Fruit fly (Drosophila melanogaster) whole organism, embryonic: Measurements from ENCODE around the gene CG11811.

Experiments
- Ada2b ChIP-seq: fragments of 200-800 bp; sonication (Bioruptor generic); IDR thresholded peaks from 2 replicates; pipeline ENCODE4 v1.3.6; 2022; ENCODE audit warnings: missing biosample characterization, missing genetic modification characterization
- B-H2 ChIP-seq: fragments of 200-800 bp; sonication (Bioruptor generic); optimal IDR thresholded peaks from 2 replicates; lab custom pipeline; 2018; ENCODE audit warnings: missing biosample characterization, mild to moderate bottlenecking, missing genetic modification characterization
- BEAF-32 ChIP-seq: fragments of 200-800 bp; sonication (Bioruptor generic); optimal IDR thresholded peaks from 3 replicates; lab custom pipeline; 2017; ENCODE audit warnings: missing biosample characterization, missing genetic modification characterization, mild to moderate bottlenecking, moderate library complexity, missing genetic modification reagents
- CG10366 ChIP-seq: fragments of 200-800 bp; sonication (Bioruptor generic); IDR thresholded peaks from 2 replicates; pipeline ENCODE4 v1.3.6; 2022; ENCODE audit warnings: missing biosample characterization, missing genetic modification characterization
- CG10654 ChIP-seq: fragments of 200-800 bp; sonication (Bioruptor generic); optimal IDR thresholded peaks from 2 replicates; lab custom pipeline; 2016; ENCODE audit warnings: missing biosample characterization, missing genetic modification characterization
- CG11696 ChIP-seq: fragments of 200-800 bp; sonication (Bioruptor generic); IDR thresholded peaks from 2 replicates; pipeline ENCODE4 v1.3.6; 2022; ENCODE audit warnings: missing biosample characterization, missing genetic modification characterization
- CG12744 ChIP-seq: fragments of 200-800 bp; sonication (Bioruptor generic); optimal IDR thresholded peaks from 2 replicates; lab custom pipeline; 2016; ENCODE audit warnings: missing biosample characterization, missing genetic modification characterization
- CG13424 ChIP-seq: fragments of 200-800 bp; sonication (Bioruptor generic); optimal IDR thresholded peaks from 2 replicates; lab custom pipeline; 2019; ENCODE audit warnings: missing biosample characterization, mild to moderate bottlenecking, missing genetic modification characterization, moderate library complexity
- CG15011 ChIP-seq: fragments of 200-800 bp; sonication (Bioruptor generic); optimal IDR thresholded peaks from 3 replicates; lab custom pipeline; 2018; ENCODE audit warnings: missing biosample characterization, mild to moderate bottlenecking, missing genetic modification characterization
- CG15479 ChIP-seq: fragments of 200-800 bp; sonication (Bioruptor generic); optimal IDR thresholded peaks from 3 replicates; lab custom pipeline; 2019; ENCODE audit warnings: missing biosample characterization, mild to moderate bottlenecking, missing genetic modification characterization, moderate library complexity
- CG17802 ChIP-seq: fragments of 200-800 bp; sonication (Bioruptor generic); optimal IDR thresholded peaks from 2 replicates; lab custom pipeline; 2018; ENCODE audit warnings: missing biosample characterization, mild to moderate bottlenecking, missing genetic modification characterization, moderate library complexity
- CG1792 ChIP-seq: fragments of 200-800 bp; sonication (Bioruptor generic); optimal IDR thresholded peaks from 2 replicates; lab custom pipeline; 2016; ENCODE audit warnings: missing biosample characterization, missing genetic modification characterization
- CG18011 ChIP-seq: fragments of 200-800 bp; sonication (Bioruptor generic); optimal IDR thresholded peaks from 2 replicates; lab custom pipeline; 2017; ENCODE audit warnings: missing biosample characterization, missing genetic modification characterization, mild to moderate bottlenecking, moderate library complexity, missing genotype
- CG18476 ChIP-seq: fragments of 200-800 bp; sonication (Bioruptor generic); optimal IDR thresholded peaks from 2 replicates; lab custom pipeline; 2016; ENCODE audit warnings: missing biosample characterization, mild to moderate bottlenecking, missing genetic modification characterization
- CG18619 ChIP-seq: fragments of 200-800 bp; sonication (Bioruptor generic); optimal IDR thresholded peaks from 3 replicates; lab custom pipeline; 2017; ENCODE audit warnings: missing biosample characterization, mild to moderate bottlenecking, missing genetic modification characterization
- CG31224 ChIP-seq: fragments of 200-800 bp; sonication (Bioruptor generic); IDR thresholded peaks from 2 replicates; pipeline ENCODE4 v1.3.6; 2022; ENCODE audit warnings: missing biosample characterization, missing genetic modification characterization
- CG34422 ChIP-seq: fragments of 200-800 bp; sonication (Bioruptor generic); IDR thresholded peaks from 3 replicates; pipeline ENCODE4 v1.3.6; 2022; ENCODE audit warnings: missing biosample characterization, missing genetic modification characterization
- CG4328 ChIP-seq: fragments of 200-800 bp; sonication (Bioruptor generic); optimal IDR thresholded peaks from 3 replicates; lab custom pipeline; 2017; ENCODE audit warnings: missing biosample characterization, missing genetic modification reagents, missing genetic modification characterization
- CG4360 ChIP-seq: fragments of 200-800 bp; sonication (Bioruptor generic); IDR thresholded peaks from 2 replicates; pipeline ENCODE4 v1.3.6; 2022; ENCODE audit warnings: missing biosample characterization, missing genetic modification characterization
- CG6813 ChIP-seq: fragments of 200-800 bp; sonication (Bioruptor generic); optimal IDR thresholded peaks from 2 replicates; lab custom pipeline; 2017; ENCODE audit warnings: missing biosample characterization, missing genetic modification characterization, mild to moderate bottlenecking, moderate library complexity, missing genetic modification reagents
- CG6854 ChIP-seq: fragments of 200-800 bp; sonication (Bioruptor generic); optimal IDR thresholded peaks from 3 replicates; lab custom pipeline; 2017; ENCODE audit warnings: missing biosample characterization, mild to moderate bottlenecking, missing genetic modification characterization
- Dek ChIP-seq: fragments of 200-800 bp; sonication (Bioruptor generic); optimal IDR thresholded peaks from 3 replicates; lab custom pipeline; 2019; ENCODE audit warnings: missing biosample characterization, mild to moderate bottlenecking, missing genetic modification characterization, moderate library complexity
- Drgx ChIP-seq: fragments of 200-800 bp; sonication (Bioruptor generic); IDR thresholded peaks from 2 replicates; pipeline ENCODE4 v1.3.6; 2022; ENCODE audit warnings: missing biosample characterization, missing genetic modification characterization
- GATAe ChIP-seq: fragments of 200-800 bp; sonication (Bioruptor generic); conservative IDR thresholded peaks from 2 replicates; pipeline ENCODE4 v1.3.6; 2022; ENCODE audit warnings: missing biosample characterization, missing genetic modification characterization
- HLHmδ ChIP-seq: fragments of 200-800 bp; sonication (Bioruptor generic); optimal IDR thresholded peaks from 2 replicates; lab custom pipeline; 2018; ENCODE audit warnings: missing biosample characterization, mild to moderate bottlenecking, missing genetic modification characterization, moderate library complexity
- MTF-1 ChIP-seq: fragments of 200-800 bp; sonication (Bioruptor generic); optimal IDR thresholded peaks from 2 replicates; lab custom pipeline; 2018; ENCODE audit warnings: missing biosample characterization, mild to moderate bottlenecking, missing genetic modification characterization, borderline replicate concordance
- Nf-YB ChIP-seq: fragments of 200-800 bp; sonication (Bioruptor generic); optimal IDR thresholded peaks from 3 replicates; lab custom pipeline; 2019; ENCODE audit warnings: missing biosample characterization, mild to moderate bottlenecking, missing genetic modification characterization, moderate library complexity
- Opbp ChIP-seq: fragments of 200-800 bp; sonication (Bioruptor generic); IDR thresholded peaks from 3 replicates; pipeline ENCODE4 v1.3.6; 2022; ENCODE audit warnings: missing biosample characterization, missing genetic modification characterization; ENCODE audit not compliant: partially characterized antibody
- Sin3A ChIP-seq: fragments of >200 bp; optimal IDR thresholded peaks from 2 replicates; lab custom pipeline; 2018
- Ssrp ChIP-seq: fragments of 200-800 bp; sonication (Bioruptor generic); optimal IDR thresholded peaks from 2 replicates; lab custom pipeline; 2018; ENCODE audit warnings: missing biosample characterization, mild to moderate bottlenecking, missing genetic modification characterization, moderate library complexity
- Taf1 ChIP-seq: fragments of 200-800 bp; sonication (Bioruptor generic); IDR thresholded peaks from 2 replicates; pipeline ENCODE4 v1.3.6; 2022; ENCODE audit warnings: missing biosample characterization, missing genetic modification characterization
- cg ChIP-seq: fragments of 200-800 bp; sonication (Bioruptor generic); optimal IDR thresholded peaks from 3 replicates; lab custom pipeline; 2019; ENCODE audit warnings: missing biosample characterization, mild to moderate bottlenecking, missing genetic modification characterization, moderate library complexity
- chm ChIP-seq: fragments of 200-800 bp; sonication (Bioruptor generic); IDR thresholded peaks from 2 replicates; pipeline ENCODE4 v1.3.6; 2022; ENCODE audit warnings: missing biosample characterization, missing genetic modification characterization
- danr ChIP-seq: fragments of 200-800 bp; sonication (Bioruptor generic); IDR thresholded peaks from 2 replicates; pipeline ENCODE4 v1.3.6; 2022; ENCODE audit warnings: missing biosample characterization, missing genetic modification characterization
- dysf ChIP-seq: fragments of 200-800 bp; sonication (Bioruptor generic); IDR thresholded peaks from 3 replicates; pipeline ENCODE4 v1.3.6; 2022; ENCODE audit warnings: missing biosample characterization, missing genetic modification characterization
- ewg ChIP-seq: fragments of 200-800 bp; sonication (Bioruptor generic); optimal IDR thresholded peaks from 3 replicates; lab custom pipeline; 2017; ENCODE audit warnings: mild to moderate bottlenecking, missing biosample characterization, missing genetic modification reagents, missing genetic modification characterization
- hbn ChIP-seq: fragments of 200-800 bp; sonication (Bioruptor generic); IDR thresholded peaks from 2 replicates; pipeline ENCODE4 v1.3.6; 2022; ENCODE audit warnings: missing biosample characterization, missing genetic modification characterization; ENCODE audit not compliant: partially characterized antibody
- her ChIP-seq: fragments of 200-800 bp; sonication (Bioruptor generic); optimal IDR thresholded peaks from 2 replicates; lab custom pipeline; 2016; ENCODE audit warnings: missing biosample characterization, missing genetic modification characterization
- lab ChIP-seq: fragments of 200-800 bp; sonication (Bioruptor generic); optimal IDR thresholded peaks from 3 replicates; lab custom pipeline; 2017; ENCODE audit warnings: missing biosample characterization, missing genetic modification characterization, mild to moderate bottlenecking, moderate library complexity, missing genetic modification reagents
- lov ChIP-seq, 2 experiments: fragments of 200-800 bp in 1 of 2; fragments of >200 bp in 1 of 2; sonication (Bioruptor generic) in 1 of 2; IDR thresholded peaks in 1 of 2; optimal IDR thresholded peaks in 1 of 2; 2 replicates in 1 of 2; 3 replicates in 1 of 2; pipeline versions ENCODE4 v1.3.6 to Lab custom; 2017 to 2022; ENCODE audit warnings: missing biosample characterization in 1 of 2, missing genetic modification characterization in 1 of 2
- nom ChIP-seq: fragments of 200-800 bp; sonication (Bioruptor generic); optimal IDR thresholded peaks from 2 replicates; lab custom pipeline; 2017; ENCODE audit warnings: missing biosample characterization, missing genetic modification characterization, mild to moderate bottlenecking, moderate library complexity, missing genetic modification reagents
- phol ChIP-seq: fragments of 200-800 bp; sonication (Bioruptor generic); optimal IDR thresholded peaks from 3 replicates; lab custom pipeline; 2018; ENCODE audit warnings: missing biosample characterization, mild to moderate bottlenecking, missing genetic modification characterization, moderate library complexity
- sens ChIP-seq: fragments of 200-800 bp; sonication (Bioruptor generic); peaks from one replicate; lab custom pipeline; 2016; ENCODE audit warnings: missing biosample characterization, missing genetic modification characterization
- slbo ChIP-seq: fragments of 200-800 bp; sonication (Bioruptor generic); IDR thresholded peaks from 2 replicates; pipeline ENCODE4 v1.3.6; 2022; ENCODE audit warnings: missing biosample characterization, missing genetic modification characterization
- so ChIP-seq: fragments of 200-800 bp; sonication (Bioruptor generic); IDR thresholded peaks from 3 replicates; pipeline ENCODE4 v1.3.6; 2022; ENCODE audit warnings: missing biosample characterization, missing genetic modification characterization
- sqz ChIP-seq: fragments of 200-800 bp; sonication (Bioruptor generic); optimal IDR thresholded peaks from 3 replicates; lab custom pipeline; 2018; ENCODE audit warnings: missing biosample characterization, mild to moderate bottlenecking, missing genetic modification characterization
- sr ChIP-seq: fragments of 200-800 bp; sonication (Bioruptor generic); IDR thresholded peaks from 3 replicates; pipeline ENCODE4 v1.3.6; 2022; ENCODE audit warnings: missing biosample characterization, missing genetic modification characterization
- sug ChIP-seq: fragments of 200-800 bp; optimal IDR thresholded peaks from 2 replicates; lab custom pipeline; 2019; ENCODE audit warnings: missing biosample characterization, mild to moderate bottlenecking, missing genetic modification characterization, moderate library complexity

CG11811 gene

dm6 chr3L:10660744-10661589, 29.9 kb upstream of the CG11811 start, which contains the start of the genes CG32066 and CG8003 (continued):
- TF ChIP-seq ewg (GFP tag; lab: Kevin White, UChicago) (no peak), Dek (tag; lab: Kevin White, UChicago) (peak; percentile 22), CG11696 (no peak), Taf1 (GFP tag; lab: Robert Waterston, UW) (no peak), cg (GFP tag; lab: Kevin White, UChicago) (peak; percentile 34), CG18619 (peak; percentile 5), phol (tag; lab: Kevin White, UChicago) (peak; percentile 25), CG1792 (no peak), CG4328 (GFP tag; lab: Kevin White, UChicago) (no peak), Ssrp (tag; lab: Kevin White, UChicago) (peak; percentile 22), chm (peak; percentile 87), GATAe (no peak), danr (no peak), hbn (GFP tag; lab: Robert Waterston, UW) (peak; percentile 89), sens (GFP tag; lab: Kevin White, UChicago) (peak; percentile 78), slbo (GFP tag; lab: Robert Waterston, UW) (peak; percentile 44), CG15011 (GFP tag; lab: Kevin White, UChicago) (no peak), Sin3A (lab: Kevin White, UChicago) (no peak), CG12744 (GFP tag; lab: Kevin White, UChicago) (no peak), CG31224 (GFP tag; lab: Robert Waterston, UW) (no peak), nom (GFP tag; lab: Kevin White, UChicago) (peak; percentile 13), Opbp (GFP tag; lab: Robert Waterston, UW) (peak; percentile 97), B-H2 (GFP tag; lab: Kevin White, UChicago) (no peak), so (GFP tag; lab: Robert Waterston, UW) (0 out of 3 replicates have a peak, but pooled peaks have one; percentile 33), lov (optimal IDR thresholded peaks at IDR 0.05; lab: Kevin White, UChicago) (no peak), lov (GFP tag; IDR thresholded peaks at IDR 0.05; lab: Robert Waterston, UW) (no peak), lab (peak; percentile 63), CG15479 (no peak), sqz (peak; percentile 85), Nf-YB (GFP tag; lab: Kevin White, UChicago) (peak; percentile 22), Ada2b (peak; percentile 14; the same call in 1 of the 2 replicates), CG13424 (tag; lab: Kevin White, UChicago) (peak; percentile 50), CG6854 (peak; percentile 36), Drgx (GFP tag; lab: Robert Waterston, UW) (no peak), sr (GFP tag; lab: Robert Waterston, UW) (no peak), her (GFP tag; lab: Kevin White, UChicago) (no peak), CG34422 (GFP tag; lab: Robert Waterston, UW) (peak; percentile 78), CG10654 (GFP tag; lab: Kevin White, UChicago) (no peak), CG6813 (GFP tag; lab: Kevin White, UChicago) (peak; percentile 9), CG17802 (tag; lab: Kevin White, UChicago) (no peak), BEAF-32 (GFP tag; lab: Kevin White, UChicago) (peak; percentile 84), CG18011 (GFP tag; lab: Kevin White, UChicago) (no peak), CG18476 (GFP tag; lab: Kevin White, UChicago) (no peak), sug (tag; lab: Kevin White, UChicago) (peak; percentile 41), HLHmδ (GFP tag; lab: Kevin White, UChicago) (peak; percentile 76), CG4360 (GFP tag; lab: Robert Waterston, UW) (peak; percentile 96), CG10366 (GFP tag; lab: Robert Waterston, UW) (no peak; the same call in 1 of the 2 replicates), MTF-1 (GFP tag; lab: Kevin White, UChicago) (peak; percentile 65), dysf (GFP tag; lab: Robert Waterston, UW) (no peak)
